Worm (Caenorhabditis elegans) whole organism, L3 larva: ENCODE results near the gene parp-2.

Source experiments
- egl-27 ChIP-seq: sonication (generic microtip); optimal IDR thresholded peaks from 4 replicates; lab custom pipeline; 2017; ENCODE audit warnings: missing biosample characterization, missing genetic modification reagents, missing genetic modification characterization
- elt-1 ChIP-seq: fragments of 150-350 bp; optimal IDR thresholded peaks from 2 replicates; lab custom pipeline; 2014; ENCODE audit warnings: missing biosample characterization, missing genetic modification characterization
- elt-3 ChIP-seq, 3 experiments: fragments of 150-350 bp in 1 of 3; sonication (generic microtip) in 2 of 3; optimal IDR thresholded peaks; 2 replicates in 2 of 3; 4 replicates in 1 of 3; lab custom pipeline; 2014 to 2017; ENCODE audit warnings: missing biosample characterization in 3 of 3, missing genetic modification characterization in 3 of 3
- fkh-10 ChIP-seq: sonication (generic microtip); optimal IDR thresholded peaks from 2 replicates; lab custom pipeline; 2017; ENCODE audit warnings: missing biosample characterization, missing genetic modification reagents, missing genetic modification characterization
- nhr-11 ChIP-seq: fragments of 150-350 bp; optimal IDR thresholded peaks from 2 replicates; lab custom pipeline; 2014; ENCODE audit warnings: missing biosample characterization, missing genetic modification characterization
- nhr-12 ChIP-seq: fragments of 150-350 bp; optimal IDR thresholded peaks from 2 replicates; lab custom pipeline; 2014; ENCODE audit warnings: missing biosample characterization, missing genetic modification characterization
- nhr-23 ChIP-seq: fragments of 150-350 bp; optimal IDR thresholded peaks from 2 replicates; lab custom pipeline; 2014; ENCODE audit warnings: missing biosample characterization, missing genetic modification reagents, missing genetic modification characterization
- nhr-25 ChIP-seq: sonication (generic microtip); optimal IDR thresholded peaks from 2 replicates; lab custom pipeline; 2017; ENCODE audit warnings: missing biosample characterization, missing genetic modification characterization
- nhr-28 ChIP-seq: fragments of 150-350 bp; optimal IDR thresholded peaks from 2 replicates; lab custom pipeline; 2014; ENCODE audit warnings: missing biosample characterization, missing genetic modification characterization
- tbx-2 ChIP-seq: sonication (generic microtip); optimal IDR thresholded peaks from 2 replicates; lab custom pipeline; 2016; ENCODE audit warnings: mild to moderate bottlenecking, missing genetic modification characterization, missing compliant biosample characterization
- ztf-11 ChIP-seq: fragments of 150-350 bp; optimal IDR thresholded peaks from 2 replicates; lab custom pipeline; 2014; ENCODE audit warnings: missing biosample characterization, missing genetic modification characterization
- ztf-4 ChIP-seq: fragments of 150-350 bp; optimal IDR thresholded peaks from 2 replicates; lab custom pipeline; 2014; ENCODE audit warnings: missing biosample characterization, missing genetic modification characterization

ce11 chrII:9605954-9606353, 13.1 kb downstream of the parp-2 start:
- TF ChIP-seq nhr-11 (tag; lab: Kevin White, UChicago) (no peak), ztf-11 (no peak), tbx-2 (tag; lab: Kevin White, UChicago) (no peak), elt-3 (tag; optimal IDR thresholded peaks at IDR 0.05; lab: Kevin White, UChicago) (no peak), elt-1 (tag; lab: Kevin White, UChicago) (peak; percentile 93), nhr-23 (peak; percentile 30), fkh-10 (GFP tag; lab: Kevin White, UChicago) (no peak), nhr-28 (tag; lab: Kevin White, UChicago) (no peak), nhr-25 (tag; lab: Kevin White, UChicago) (no peak), egl-27 (no peak), ztf-4 (no peak), nhr-12 (tag; lab: Kevin White, UChicago) (no peak)
